Fruit fly (Drosophila melanogaster) whole organism, embryonic: ENCODE data around the gene retm.
A peak's percentile ranks its signal among the peaks of the same experiment; 100 is the strongest.

Experiments
- Ada2b ChIP-seq: fragments of 200-800 bp; sonication (Bioruptor generic); IDR thresholded peaks from 2 replicates; pipeline ENCODE4 v1.3.6; 2022; ENCODE audit warnings: missing biosample characterization, missing genetic modification characterization
- BEAF-32 ChIP-seq: fragments of 200-800 bp; sonication (Bioruptor generic); optimal IDR thresholded peaks from 3 replicates; lab custom pipeline; 2017; ENCODE audit warnings: missing biosample characterization, missing genetic modification characterization, mild to moderate bottlenecking, moderate library complexity, missing genetic modification reagents
- CG10267 ChIP-seq: fragments of 200-800 bp; sonication (Bioruptor generic); optimal IDR thresholded peaks from 2 replicates; lab custom pipeline; 2018; ENCODE audit warnings: missing biosample characterization, mild to moderate bottlenecking, missing genetic modification characterization, moderate library complexity
- CG10274 ChIP-seq: fragments of 200-800 bp; sonication (Bioruptor generic); optimal IDR thresholded peaks from 3 replicates; lab custom pipeline; 2017; ENCODE audit warnings: missing biosample characterization, mild to moderate bottlenecking, missing genetic modification characterization
- CG12155 ChIP-seq: fragments of 200-800 bp; sonication (Bioruptor generic); optimal IDR thresholded peaks from 3 replicates; lab custom pipeline; 2016; ENCODE audit warnings: missing biosample characterization, missing genetic modification characterization
- CG12744 ChIP-seq: fragments of 200-800 bp; sonication (Bioruptor generic); optimal IDR thresholded peaks from 2 replicates; lab custom pipeline; 2016; ENCODE audit warnings: missing biosample characterization, missing genetic modification characterization
- CG13424 ChIP-seq: fragments of 200-800 bp; sonication (Bioruptor generic); optimal IDR thresholded peaks from 2 replicates; lab custom pipeline; 2019; ENCODE audit warnings: missing biosample characterization, mild to moderate bottlenecking, missing genetic modification characterization, moderate library complexity
- CG13894 ChIP-seq: fragments of 200-800 bp; sonication (Bioruptor generic); optimal IDR thresholded peaks from 3 replicates; lab custom pipeline; 2018; ENCODE audit warnings: missing biosample characterization, mild to moderate bottlenecking, missing genetic modification characterization, moderate library complexity
- CG15514 ChIP-seq: fragments of 200-800 bp; sonication (Bioruptor generic); optimal IDR thresholded peaks from 3 replicates; lab custom pipeline; 2017; ENCODE audit warnings: missing biosample characterization, missing genetic modification characterization, mild to moderate bottlenecking, moderate library complexity, missing genetic modification reagents
- CG1647 ChIP-seq: fragments of 200-800 bp; sonication (Bioruptor generic); optimal IDR thresholded peaks from 3 replicates; lab custom pipeline; 2016; ENCODE audit warnings: missing biosample characterization, missing genetic modification characterization
- CG1792 ChIP-seq: fragments of 200-800 bp; sonication (Bioruptor generic); optimal IDR thresholded peaks from 2 replicates; lab custom pipeline; 2016; ENCODE audit warnings: missing biosample characterization, missing genetic modification characterization
- CG2129 ChIP-seq: fragments of 200-800 bp; sonication (Bioruptor generic); IDR thresholded peaks from 2 replicates; pipeline ENCODE4 v1.3.6; 2022; ENCODE audit warnings: missing biosample characterization, missing genetic modification characterization; ENCODE audit not compliant: partially characterized antibody
- CG2875 ChIP-seq: fragments of 200-800 bp; sonication (Bioruptor generic); optimal IDR thresholded peaks from 2 replicates; lab custom pipeline; 2017; ENCODE audit warnings: missing biosample characterization, mild to moderate bottlenecking, missing genetic modification characterization, missing genetic modification reagents
- CG2889 ChIP-seq: fragments of 200-800 bp; sonication (Bioruptor generic); IDR thresholded peaks from 3 replicates; pipeline ENCODE4 v1.3.6; 2022; ENCODE audit warnings: missing biosample characterization, missing genetic modification characterization
- CG3065 ChIP-seq: fragments of 200-800 bp; sonication (Bioruptor generic); optimal IDR thresholded peaks from 2 replicates; lab custom pipeline; 2016; ENCODE audit warnings: missing biosample characterization, missing genetic modification characterization
- CG33557 ChIP-seq: fragments of 200-800 bp; sonication (Bioruptor generic); optimal IDR thresholded peaks from 2 replicates; lab custom pipeline; 2019; ENCODE audit warnings: missing biosample characterization, mild to moderate bottlenecking, missing genetic modification characterization, moderate library complexity
- CG34376 ChIP-seq: fragments of 200-800 bp; sonication (Bioruptor generic); optimal IDR thresholded peaks from 2 replicates; lab custom pipeline; 2018; ENCODE audit warnings: missing biosample characterization, mild to moderate bottlenecking, missing genetic modification characterization
- CG34422 ChIP-seq: fragments of 200-800 bp; sonication (Bioruptor generic); IDR thresholded peaks from 3 replicates; pipeline ENCODE4 v1.3.6; 2022; ENCODE audit warnings: missing biosample characterization, missing genetic modification characterization
- CG3726 ChIP-seq: fragments of 200-800 bp; sonication (Bioruptor generic); IDR thresholded peaks from 3 replicates; pipeline ENCODE4, ENCODE4 v1.3.6; 2022; ENCODE audit warnings: missing biosample characterization, missing genetic modification characterization
- CG3838 ChIP-seq: fragments of 200-800 bp; sonication (Bioruptor generic); optimal IDR thresholded peaks from 3 replicates; lab custom pipeline; 2016; ENCODE audit warnings: missing biosample characterization, missing genetic modification characterization
- CG4820 ChIP-seq: fragments of 200-800 bp; sonication (Bioruptor generic); optimal IDR thresholded peaks from 3 replicates; lab custom pipeline; 2016; ENCODE audit warnings: missing biosample characterization, missing genetic modification characterization
- CG6854 ChIP-seq: fragments of 200-800 bp; sonication (Bioruptor generic); optimal IDR thresholded peaks from 3 replicates; lab custom pipeline; 2017; ENCODE audit warnings: missing biosample characterization, mild to moderate bottlenecking, missing genetic modification characterization
- CG7357 ChIP-seq: fragments of 200-800 bp; sonication (Bioruptor generic); IDR thresholded peaks from 3 replicates; pipeline ENCODE4 v1.3.6; 2022; ENCODE audit warnings: missing biosample characterization, missing genetic modification characterization
- CG9727 ChIP-seq: fragments of 200-800 bp; sonication (Bioruptor generic); optimal IDR thresholded peaks from 3 replicates; lab custom pipeline; 2017; ENCODE audit warnings: missing biosample characterization, mild to moderate bottlenecking, missing genetic modification characterization
- Dek ChIP-seq: fragments of 200-800 bp; sonication (Bioruptor generic); optimal IDR thresholded peaks from 3 replicates; lab custom pipeline; 2019; ENCODE audit warnings: missing biosample characterization, mild to moderate bottlenecking, missing genetic modification characterization, moderate library complexity
- E2f1 ChIP-seq: fragments of 200-800 bp; sonication (Bioruptor generic); IDR thresholded peaks from 2 replicates; pipeline ENCODE4 v1.3.6; 2022; ENCODE audit warnings: missing biosample characterization, missing genetic modification characterization
- H2.0 ChIP-seq: fragments of 200-800 bp; sonication (Bioruptor generic); IDR thresholded peaks from 2 replicates; pipeline ENCODE4 v1.3.6; 2022; ENCODE audit warnings: missing biosample characterization, missing genetic modification characterization
- Hr51 ChIP-seq, 2 experiments: fragments of 200-800 bp; sonication (Bioruptor generic); optimal IDR thresholded peaks; 2 replicates in 1 of 2; 3 replicates in 1 of 2; lab custom pipeline; 2016 to 2018; ENCODE audit warnings: missing biosample characterization in 2 of 2, missing genetic modification characterization in 2 of 2, mild to moderate bottlenecking in 1 of 2, moderate library complexity in 1 of 2
- Hr78 ChIP-seq, 2 experiments: fragments of 200-800 bp in 1 of 2; fragments of >200 bp in 1 of 2; sonication (Bioruptor generic) in 1 of 2; optimal IDR thresholded peaks; 2 replicates each; lab custom pipeline; 2017 to 2019; ENCODE audit warnings: missing biosample characterization in 2 of 2, missing genetic modification characterization in 2 of 2, mild to moderate bottlenecking in 1 of 2, moderate library complexity in 1 of 2
- Kr ChIP-seq: fragments of 200-800 bp; sonication (Bioruptor generic); optimal IDR thresholded peaks from 2 replicates; lab custom pipeline; 2017; ENCODE audit warnings: missing biosample characterization, mild to moderate bottlenecking, missing genetic modification characterization
- Meics ChIP-seq: fragments of 200-800 bp; sonication (Bioruptor generic); optimal IDR thresholded peaks from 2 replicates; lab custom pipeline; 2017; ENCODE audit warnings: missing biosample characterization, mild to moderate bottlenecking, missing genetic modification characterization
- Pdp1 ChIP-seq, 2 experiments: fragments of 200-800 bp; sonication (Bioruptor generic); optimal IDR thresholded peaks; 3 replicates each; lab custom pipeline; 2016; ENCODE audit warnings: missing biosample characterization in 2 of 2, missing genetic modification characterization in 2 of 2, mild to moderate bottlenecking in 1 of 2, moderate library complexity in 1 of 2
- Side ChIP-seq: fragments of 200-800 bp; sonication (Bioruptor generic); optimal IDR thresholded peaks from 2 replicates; lab custom pipeline; 2016; ENCODE audit warnings: missing biosample characterization, missing genetic modification characterization
- Sox102F ChIP-seq: fragments of 200-800 bp; sonication (Bioruptor generic); optimal IDR thresholded peaks from 2 replicates; lab custom pipeline; 2018; ENCODE audit warnings: missing biosample characterization, mild to moderate bottlenecking, missing genetic modification characterization, moderate library complexity
- ara ChIP-seq: fragments of 200-800 bp; sonication (Bioruptor generic); IDR thresholded peaks from 2 replicates; pipeline ENCODE4 v1.3.6; 2022; ENCODE audit warnings: missing biosample characterization, missing genetic modification characterization
- cwo ChIP-seq: fragments of 200-800 bp; sonication (Bioruptor generic); optimal IDR thresholded peaks from 3 replicates; lab custom pipeline; 2017; ENCODE audit warnings: missing biosample characterization, missing genetic modification characterization, mild to moderate bottlenecking, moderate library complexity, missing genetic modification reagents
- dati ChIP-seq: fragments of 200-800 bp; sonication (Bioruptor generic); IDR thresholded peaks from 2 replicates; pipeline ENCODE4 v1.3.6; 2022; ENCODE audit warnings: missing biosample characterization, missing genetic modification characterization
- gce ChIP-seq: fragments of 200-800 bp; sonication (Bioruptor generic); IDR thresholded peaks from 3 replicates; pipeline ENCODE4 v1.3.6; 2022; ENCODE audit warnings: missing biosample characterization, missing genetic modification characterization
- gsb ChIP-seq: fragments of 200-800 bp; sonication (Bioruptor generic); IDR thresholded peaks from 2 replicates; pipeline ENCODE4 v1.3.6; 2022; ENCODE audit warnings: missing biosample characterization, missing genetic modification characterization
- ham ChIP-seq: fragments of 200-800 bp; sonication (Bioruptor generic); IDR thresholded peaks from 2 replicates; pipeline ENCODE4 v1.3.6; 2022; ENCODE audit warnings: missing biosample characterization, missing genetic modification characterization
- jumu ChIP-seq: fragments of 200-800 bp; sonication (Bioruptor generic); optimal IDR thresholded peaks from 3 replicates; lab custom pipeline; 2016; ENCODE audit warnings: missing biosample characterization, missing genetic modification characterization
- lmd ChIP-seq: fragments of 200-800 bp; sonication (Bioruptor generic); IDR thresholded peaks from 2 replicates; pipeline ENCODE4 v1.3.6; 2022; ENCODE audit warnings: missing biosample characterization, missing genetic modification characterization
- lov ChIP-seq, 2 experiments: fragments of 200-800 bp in 1 of 2; fragments of >200 bp in 1 of 2; sonication (Bioruptor generic) in 1 of 2; IDR thresholded peaks in 1 of 2; optimal IDR thresholded peaks in 1 of 2; 2 replicates in 1 of 2; 3 replicates in 1 of 2; pipeline versions ENCODE4 v1.3.6 to Lab custom; 2017 to 2022; ENCODE audit warnings: missing biosample characterization in 1 of 2, missing genetic modification characterization in 1 of 2
- nau ChIP-seq: fragments of 200-800 bp; sonication (Bioruptor generic); optimal IDR thresholded peaks from 3 replicates; lab custom pipeline; 2017; ENCODE audit warnings: missing biosample characterization, mild to moderate bottlenecking, missing genetic modification characterization, missing genetic modification reagents
- oc ChIP-seq: fragments of 200-800 bp; sonication (Bioruptor generic); optimal IDR thresholded peaks from 2 replicates; lab custom pipeline; 2018; ENCODE audit warnings: missing biosample characterization, mild to moderate bottlenecking, missing genetic modification characterization, moderate library complexity
- pho ChIP-seq: fragments of 200-800 bp; sonication (Bioruptor generic); optimal IDR thresholded peaks from 2 replicates; lab custom pipeline; 2016; ENCODE audit warnings: missing biosample characterization, missing genetic modification characterization
- repo ChIP-seq: fragments of 200-800 bp; sonication (Bioruptor generic); optimal IDR thresholded peaks from 2 replicates; lab custom pipeline; 2016; ENCODE audit warnings: missing biosample characterization, missing genetic modification characterization
- z ChIP-seq: fragments of 200-800 bp; sonication (Bioruptor generic); IDR thresholded peaks from 3 replicates; pipeline ENCODE4 v1.3.6; 2022; ENCODE audit warnings: missing biosample characterization, missing genetic modification characterization

Gene retm

dm6 chr2L:6455955-6456599 is 348 bp upstream of the retm start, which contains the start of gene frj (continued):
- TF ChIP-seq CG2889 (GFP tag; lab: Robert Waterston, UW) (0 out of 3 replicates have a peak, but pooled peaks have one; percentile 5), Hr51 (GFP tag; optimal IDR thresholded peaks at IDR 0.05; lab: Kevin White, UChicago) (peak; percentile 60 to 64), CG7357 (GFP tag; lab: Robert Waterston, UW) (peak; percentile 99), gce (GFP tag; lab: Robert Waterston, UW) (no peak), lmd (peak; percentile 76), CG1647 (GFP tag; lab: Kevin White, UChicago) (peak; percentile 19), ham (no peak), CG15514 (GFP tag; lab: Kevin White, UChicago) (peak; percentile 68), Side (peak; percentile 38), Sox102F (GFP tag; lab: Kevin White, UChicago) (peak; percentile 58), CG12155 (GFP tag; lab: Kevin White, UChicago) (peak; percentile 45), CG4820 (GFP tag; lab: Kevin White, UChicago) (peak; percentile 49), CG9727 (peak; percentile 75), CG12744 (GFP tag; lab: Kevin White, UChicago) (peak; percentile 12), cwo (GFP tag; lab: Kevin White, UChicago) (no peak), Kr (no peak), nau (no peak), H2.0 (GFP tag; lab: Robert Waterston, UW) (peak; percentile 56), gsb (GFP tag; lab: Robert Waterston, UW) (no peak), CG10267 (peak; percentile 69), E2f1 (GFP tag; lab: Robert Waterston, UW) (0 out of 2 replicates have a peak, but pooled peaks have one; percentile 32), Dek (tag; lab: Kevin White, UChicago) (peak; percentile 57), CG34376 (GFP tag; lab: Kevin White, UChicago) (peak; percentile 37), Pdp1 (GFP tag; optimal IDR thresholded peaks at IDR 0.05; lab: Kevin White, UChicago) (peak; percentile 56 to 65), CG3065 (GFP tag; lab: Kevin White, UChicago) (peak; percentile 47), Meics (GFP tag; lab: Kevin White, UChicago) (peak; percentile 29), BEAF-32 (peak; percentile 95), ara (GFP tag; lab: Robert Waterston, UW) (no peak), CG6854 (GFP tag; lab: Kevin White, UChicago) (no peak), CG33557 (GFP tag; lab: Kevin White, UChicago) (no peak), CG13894 (tag; lab: Kevin White, UChicago) (peak; percentile 51), jumu (GFP tag; lab: Kevin White, UChicago) (peak; percentile 82), z (0 out of 3 replicates have a peak, but pooled peaks have one; percentile 38), CG2875 (GFP tag; lab: Kevin White, UChicago) (peak; percentile 55), CG3726 (GFP tag; lab: Robert Waterston, UW) (0 out of 3 replicates have a peak, but pooled peaks have one; percentile 61), Ada2b (peak; percentile 31; the same call in 1 of the 2 replicates), Hr78 (GFP tag; optimal IDR thresholded peaks at IDR 0.05; lab: Kevin White, UChicago) (no peak), pho (GFP tag; lab: Kevin White, UChicago) (peak; percentile 72), CG13424 (tag; lab: Kevin White, UChicago) (peak; percentile 63), oc (tag; lab: Kevin White, UChicago) (peak; percentile 58), CG34422 (GFP tag; lab: Robert Waterston, UW) (peak; percentile 62; the same call in 1 of the 3 replicates), CG10274 (GFP tag; lab: Kevin White, UChicago) (no peak), CG3838 (GFP tag; lab: Kevin White, UChicago) (peak; percentile 54), CG2129 (GFP tag; lab: Robert Waterston, UW) (no peak), CG1792 (GFP tag; lab: Kevin White, UChicago) (no peak), dati (no peak), repo (GFP tag; lab: Kevin White, UChicago) (peak; percentile 27), lov (optimal IDR thresholded peaks at IDR 0.05; lab: Kevin White, UChicago) (no peak), lov (GFP tag; IDR thresholded peaks at IDR 0.05; lab: Robert Waterston, UW) (peak; percentile 47; the same call in 1 of the 3 replicates)
